Fruit fly (Drosophila melanogaster): Measurements from ENCODE around the gene CAH16.

DNA sequence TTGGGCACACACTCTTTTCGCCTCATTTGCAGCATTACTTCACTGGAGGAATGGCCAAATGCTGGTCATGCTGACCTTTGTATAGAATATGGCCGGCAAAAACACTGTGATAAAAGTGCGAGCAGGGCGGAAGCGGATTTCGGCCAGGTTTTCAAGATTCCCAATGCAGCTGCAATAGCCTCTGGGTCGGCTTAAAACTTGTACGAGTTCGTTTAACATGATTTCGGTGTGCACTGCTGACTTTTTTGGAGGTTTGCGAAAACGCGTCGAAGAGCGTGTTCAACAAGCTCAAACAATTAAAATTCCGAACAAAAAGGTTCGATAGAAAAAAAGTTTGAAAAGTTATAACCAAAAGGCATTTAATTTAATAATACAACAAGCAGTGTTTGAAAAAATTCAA lies 49.4 kb upstream of the CAH16 start, which contains the start of gene chp:
- TF ChIP-seq pan (optimal IDR thresholded peaks at IDR 0.05) = no peak
- no peak for TF ChIP-seq psq (optimal IDR thresholded peaks at IDR 0.05)
- TF ChIP-seq EcR (GFP tag; optimal IDR thresholded peaks at IDR 0.05) = no peak
- TF ChIP-seq usp (GFP tag; optimal IDR thresholded peaks at IDR 0.05) = no peak
- no peak for TF ChIP-seq Dll (optimal IDR thresholded peaks at IDR 0.05)
